Worm (Caenorhabditis elegans) whole organism, L1 larva: Measurements from ENCODE around the gene fmo-2.
A peak's percentile ranks its signal among the peaks of the same experiment; 100 is the strongest.

ENCODE experiments used
- ama-1 ChIP-seq: fragments of 150-350 bp; optimal IDR thresholded peaks from 2 replicates; lab custom pipeline; 2014
- elt-3 ChIP-seq, 6 experiments: fragments of 150-350 bp in 1 of 6; sonication (generic microtip); optimal IDR thresholded peaks; 2 replicates each; lab custom pipeline; 2017 to 2018; ENCODE audit warnings: missing biosample characterization in 6 of 6, missing genetic modification characterization in 6 of 6, inconsistent platforms in 1 of 6
- nhr-85 ChIP-seq: sonication (generic microtip); peaks from one replicate; lab custom pipeline; 2016; ENCODE audit warnings: missing genetic modification characterization, inconsistent platforms, missing compliant biosample characterization
- sptf-1 ChIP-seq: fragments of 150-350 bp; optimal IDR thresholded peaks from 2 replicates; lab custom pipeline; 2014; ENCODE audit warnings: missing biosample characterization, missing genetic modification characterization
- swsn-7 ChIP-seq: sonication (generic microtip); optimal IDR thresholded peaks from 2 replicates; lab custom pipeline; 2016; ENCODE audit warnings: missing genetic modification characterization, missing compliant biosample characterization
- tbx-2 ChIP-seq: sonication (generic microtip); optimal IDR thresholded peaks from 2 replicates; lab custom pipeline; 2016; ENCODE audit warnings: missing genetic modification characterization, missing compliant biosample characterization
- zag-1 ChIP-seq: fragments of 150-350 bp; optimal IDR thresholded peaks from 2 replicates; lab custom pipeline; 2014; ENCODE audit warnings: missing biosample characterization, missing genetic modification characterization

ce11 chrIV:10701866-10702458, 19.6 kb downstream of the fmo-2 start:
- TF ChIP-seq zag-1 (tag; lab: Kevin White, UChicago) (no peak), tbx-2 (tag; lab: Kevin White, UChicago) (peak; percentile 36), ama-1 (lab: Kevin White, UChicago) (no peak), nhr-85 (tag; lab: Kevin White, UChicago) (peak; percentile 88), elt-3 (tag; optimal IDR thresholded peaks at IDR 0.05; lab: Kevin White, UChicago) (peak in 2 of 6 experiments; percentile 45 to 78), sptf-1 (tag; lab: Kevin White, UChicago) (no peak), swsn-7 (tag; lab: Kevin White, UChicago) (no peak)
